Fruit fly (Drosophila melanogaster): Measurements from ENCODE around the gene ppk14.

ppk14 gene

dm6 chr2L:6356686-6357362 lies 2.1 kb downstream of the ppk14 start (continued):
- peak; percentile 49 for TF ChIP-seq Fer3 (tag; optimal IDR thresholded peaks at IDR 0.05)
- no peak for TF ChIP-seq CG13894 (tag; optimal IDR thresholded peaks at IDR 0.05)
- TF ChIP-seq CkIIα-i1 (GFP tag; IDR thresholded peaks at IDR 0.05), result no peak
- peak; percentile 26; the same call in 1 of the 2 replicates for TF ChIP-seq ara (GFP tag; IDR thresholded peaks at IDR 0.05)
- TF ChIP-seq pan (optimal IDR thresholded peaks at IDR 0.05), result no peak
- TF ChIP-seq pan (GFP tag; optimal IDR thresholded peaks at IDR 0.05 in 1 of 2, IDR thresholded peaks at IDR 0.05 in 1 of 2), result peak in 1 of 2 experiments; percentile 59
- no peak for TF ChIP-seq Kr (GFP tag; optimal IDR thresholded peaks at IDR 0.05)
- no peak for TF ChIP-seq sc (optimal IDR thresholded peaks at IDR 0.05)
- peak; percentile 5 for TF ChIP-seq sc (GFP tag; optimal IDR thresholded peaks at IDR 0.05)
- TF ChIP-seq CG10147 (GFP tag; optimal IDR thresholded peaks at IDR 0.05), result no peak
- TF ChIP-seq exex (tag; optimal IDR thresholded peaks at IDR 0.05), result no peak
- no peak for TF ChIP-seq Sry-δ (GFP tag; optimal IDR thresholded peaks at IDR 0.05)
- no peak for TF ChIP-seq salm (tag; optimal IDR thresholded peaks at IDR 0.05)
- TF ChIP-seq GATAe (GFP tag; conservative IDR thresholded peaks at IDR 0.05), result no peak
- TF ChIP-seq CG7786 (GFP tag; optimal IDR thresholded peaks at IDR 0.05), result no peak
- TF ChIP-seq CG11560 (tag; IDR thresholded peaks at IDR 0.05), result no peak
- TF ChIP-seq CG16813 (GFP tag; IDR thresholded peaks at IDR 0.05; ENCODE audit: partially characterized antibody), result peak; percentile 43; the same call in 1 of the 3 replicates
- TF ChIP-seq E2f1 (GFP tag; IDR thresholded peaks at IDR 0.05), result no peak
- TF ChIP-seq Adf1 (GFP tag; IDR thresholded peaks at IDR 0.05), result no peak
- TF ChIP-seq tio (GFP tag; optimal IDR thresholded peaks at IDR 0.05), result no peak
- peak; percentile 13 for TF ChIP-seq Vsx1 (GFP tag; optimal IDR thresholded peaks at IDR 0.05)
- no peak for TF ChIP-seq fd64A (GFP tag; optimal IDR thresholded peaks at IDR 0.05)
- no peak for TF ChIP-seq CG12769 (tag; optimal IDR thresholded peaks at IDR 0.05)
- TF ChIP-seq tll (GFP tag; optimal IDR thresholded peaks at IDR 0.05), result no peak
- TF ChIP-seq CG12104 (GFP tag; optimal IDR thresholded peaks at IDR 0.05), result no peak
- TF ChIP-seq CG1024 (GFP tag; IDR thresholded peaks at IDR 0.05), result peak; percentile 55; the same call in 1 of the 2 replicates
- peak; percentile 33 for TF ChIP-seq tap (tag; optimal IDR thresholded peaks at IDR 0.05)
- no peak for TF ChIP-seq Drgx (GFP tag; IDR thresholded peaks at IDR 0.05)
- TF ChIP-seq CG17186 (GFP tag; optimal IDR thresholded peaks at IDR 0.05), result no peak
- peak in 1 of 2 experiments; percentile 28 for TF ChIP-seq Pdp1 (GFP tag; optimal IDR thresholded peaks at IDR 0.05)
- TF ChIP-seq Atf6 (GFP tag; IDR thresholded peaks at IDR 0.05), result no peak
- TF ChIP-seq bowl (GFP tag; IDR thresholded peaks at IDR 0.05), result 0 out of 2 replicates have a peak, but pooled peaks have one; percentile 4
- peak; percentile 34 for TF ChIP-seq Nf-YB (GFP tag; optimal IDR thresholded peaks at IDR 0.05)
- no peak for TF ChIP-seq CG14667 (GFP tag; IDR thresholded peaks at IDR 0.05)
- TF ChIP-seq kah (GFP tag; optimal IDR thresholded peaks at IDR 0.05), result peak; percentile 33
- TF ChIP-seq HLHmδ (GFP tag; optimal IDR thresholded peaks at IDR 0.05), result peak; percentile 51
- peak; percentile 68 for TF ChIP-seq lab (GFP tag; optimal IDR thresholded peaks at IDR 0.05)
- TF ChIP-seq CTCF (GFP tag; optimal IDR thresholded peaks at IDR 0.05), result peak; percentile 94
- TF ChIP-seq CG7271 (tag; optimal IDR thresholded peaks at IDR 0.05), result peak; percentile 42
- peak; percentile 53; the same call in 1 of the 2 replicates for TF ChIP-seq NFAT (GFP tag; IDR thresholded peaks at IDR 0.05)
- TF ChIP-seq CG17612 (GFP tag; IDR thresholded peaks at IDR 0.05), result no peak
- no peak for TF ChIP-seq yki (optimal IDR thresholded peaks at IDR 0.05)
- no peak for TF ChIP-seq eyg (GFP tag; optimal IDR thresholded peaks at IDR 0.05)
- TF ChIP-seq fd3F (GFP tag; optimal IDR thresholded peaks at IDR 0.05), result no peak
- TF ChIP-seq danr (GFP tag; IDR thresholded peaks at IDR 0.05), result no peak
- TF ChIP-seq CG32532 (GFP tag; IDR thresholded peaks at IDR 0.05), result peak; percentile 61; the same call in 1 of the 2 replicates
- TF ChIP-seq CG14710 (tag; optimal IDR thresholded peaks at IDR 0.05), result peak; percentile 62
- no peak for TF ChIP-seq vfl (GFP tag; optimal IDR thresholded peaks at IDR 0.05)
- TF ChIP-seq Elba2 (GFP tag; optimal IDR thresholded peaks at IDR 0.05), result no peak
- TF ChIP-seq ash1 (GFP tag; optimal IDR thresholded peaks at IDR 0.05), result no peak
- peak; percentile 65 for TF ChIP-seq CG15601 (tag; optimal IDR thresholded peaks at IDR 0.05)
